Worm (Caenorhabditis elegans) whole organism, L1 larva: ENCODE measurements around the gene srh-186.

Experiments used
- C04F5.9 ChIP-seq: sonication (generic microtip); optimal IDR thresholded peaks from 2 replicates; lab custom pipeline; 2016; ENCODE audit warnings: missing genetic modification characterization, missing compliant biosample characterization
- C34B4.2 ChIP-seq: sonication (generic microtip); optimal IDR thresholded peaks from 2 replicates; lab custom pipeline; 2017; ENCODE audit warnings: mild to moderate bottlenecking, missing genetic modification characterization, missing compliant biosample characterization
- F16B12.6 ChIP-seq: fragments of 150-350 bp; optimal IDR thresholded peaks from 2 replicates; lab custom pipeline; 2014; ENCODE audit warnings: missing biosample characterization, missing genetic modification characterization
- Y116A8C.19 ChIP-seq: sonication (generic microtip); optimal IDR thresholded peaks from 2 replicates; lab custom pipeline; 2016; ENCODE audit warnings: missing compliant biosample characterization, missing genetic modification characterization, borderline replicate concordance
- aha-1 ChIP-seq: fragments of 150-350 bp; optimal IDR thresholded peaks from 2 replicates; lab custom pipeline; 2014; ENCODE audit warnings: missing biosample characterization, missing genetic modification characterization
- ama-1 ChIP-seq: fragments of 150-350 bp; optimal IDR thresholded peaks from 2 replicates; lab custom pipeline; 2014
- ceh-63 ChIP-seq: fragments of 200-800 bp; sonication (Bioruptor generic); optimal IDR thresholded peaks from 2 replicates; lab custom pipeline; 2018; ENCODE audit warnings: mild to moderate bottlenecking, missing genetic modification characterization, missing compliant biosample characterization
- ceh-82 ChIP-seq, 3 experiments: fragments of 150-350 bp in 1 of 3; sonication (generic microtip) in 2 of 3; optimal IDR thresholded peaks; 2 replicates each; lab custom pipeline; 2014 to 2017; ENCODE audit warnings: missing biosample characterization in 3 of 3, missing genetic modification characterization in 3 of 3
- ceh-90 ChIP-seq: sonication (generic microtip); optimal IDR thresholded peaks from 2 replicates; lab custom pipeline; 2016; ENCODE audit warnings: missing genetic modification characterization, missing compliant biosample characterization
- dsc-1 ChIP-seq: sonication (generic microtip); optimal IDR thresholded peaks from 2 replicates; lab custom pipeline; 2016; ENCODE audit warnings: mild to moderate bottlenecking, missing genetic modification characterization, missing compliant biosample characterization
- efl-3 ChIP-seq: fragments of 200-800 bp; sonication (Bioruptor generic); optimal IDR thresholded peaks from 2 replicates; lab custom pipeline; 2018; ENCODE audit warnings: mild to moderate bottlenecking, missing genetic modification characterization, missing compliant biosample characterization
- egl-13 ChIP-seq: sonication (generic microtip); optimal IDR thresholded peaks from 2 replicates; lab custom pipeline; 2016; ENCODE audit warnings: missing genotype, missing genetic modification reagents, missing genetic modification characterization, missing compliant biosample characterization
- elt-3 ChIP-seq, 6 experiments: fragments of 150-350 bp in 1 of 6; sonication (generic microtip); optimal IDR thresholded peaks; 2 replicates each; lab custom pipeline; 2017 to 2018; ENCODE audit warnings: missing biosample characterization in 6 of 6, missing genetic modification characterization in 6 of 6, inconsistent platforms in 1 of 6
- fkh-4 ChIP-seq: sonication (generic microtip); optimal IDR thresholded peaks from 2 replicates; lab custom pipeline; 2016; ENCODE audit warnings: missing compliant biosample characterization, missing genetic modification characterization, borderline replicate concordance
- fos-1 ChIP-seq: fragments of 150-350 bp; optimal IDR thresholded peaks from 2 replicates; lab custom pipeline; 2014; ENCODE audit warnings: missing biosample characterization, missing genetic modification characterization
- hlh-4 ChIP-seq: sonication (generic microtip); optimal IDR thresholded peaks from 2 replicates; lab custom pipeline; 2016; ENCODE audit warnings: mild to moderate bottlenecking, missing genetic modification characterization, missing compliant biosample characterization
- isw-1 ChIP-seq: fragments of 200-800 bp; sonication (Bioruptor generic); IDR thresholded peaks from 2 replicates; pipeline ENCODE4 v1.3.6; 2022; ENCODE audit warnings: missing genetic modification characterization, missing compliant biosample characterization
- jun-1 ChIP-seq: fragments of 150-350 bp; optimal IDR thresholded peaks from 2 replicates; lab custom pipeline; 2014; ENCODE audit warnings: missing biosample characterization, missing genetic modification reagents, missing genetic modification characterization
- lin-13 ChIP-seq: fragments of 150-350 bp; optimal IDR thresholded peaks from 2 replicates; lab custom pipeline; 2014; ENCODE audit warnings: missing biosample characterization, missing genetic modification reagents, missing genetic modification characterization
- lin-14 ChIP-seq: fragments of 200-800 bp; sonication (Bioruptor generic); optimal IDR thresholded peaks from 2 replicates; lab custom pipeline; 2018; ENCODE audit warnings: mild to moderate bottlenecking, missing genetic modification characterization, moderate library complexity, missing compliant biosample characterization
- lin-35 ChIP-seq, 2 experiments: fragments of 150-350 bp; optimal IDR thresholded peaks; 2 replicates each; lab custom pipeline; 2014; ENCODE audit warnings: missing biosample characterization in 2 of 2, missing genetic modification characterization in 2 of 2, missing genetic modification reagents in 2 of 2
- lin-39 ChIP-seq: fragments of 150-350 bp; optimal IDR thresholded peaks from 2 replicates; lab custom pipeline; 2014; ENCODE audit warnings: missing biosample characterization, missing genetic modification reagents, missing genetic modification characterization
- lir-3 ChIP-seq: sonication (generic microtip); optimal IDR thresholded peaks from 2 replicates; lab custom pipeline; 2016; ENCODE audit warnings: mild to moderate bottlenecking, missing genetic modification characterization, moderate library complexity, missing compliant biosample characterization; ENCODE audit not compliant: poor library complexity
- lsy-2 ChIP-seq, 2 experiments: fragments of 150-350 bp; optimal IDR thresholded peaks; 2 replicates each; lab custom pipeline; 2014; ENCODE audit warnings: missing biosample characterization in 2 of 2, missing genetic modification characterization in 2 of 2
- mdl-1 ChIP-seq, 2 experiments: fragments of 150-350 bp; optimal IDR thresholded peaks; 2 replicates each; lab custom pipeline; 2014 to 2017; ENCODE audit warnings: missing biosample characterization in 2 of 2, missing genetic modification characterization in 2 of 2, inconsistent platforms in 1 of 2
- mef-2 ChIP-seq: fragments of 150-350 bp; optimal IDR thresholded peaks from 2 replicates; lab custom pipeline; 2014; ENCODE audit warnings: missing biosample characterization, missing genetic modification characterization
- nhr-12 ChIP-seq: sonication (generic microtip); optimal IDR thresholded peaks from 2 replicates; lab custom pipeline; 2017; ENCODE audit warnings: missing biosample characterization, missing genetic modification characterization
- nhr-19 ChIP-seq: fragments of 200-800 bp; sonication (Bioruptor generic); conservative IDR thresholded peaks from 2 replicates; pipeline ENCODE4 v1.3.6; 2022; ENCODE audit warnings: missing genetic modification characterization, missing compliant biosample characterization
- nhr-237 ChIP-seq: fragments of 150-350 bp; optimal IDR thresholded peaks from 2 replicates; lab custom pipeline; 2014; ENCODE audit warnings: missing biosample characterization, missing genetic modification characterization
- nhr-77 ChIP-seq: fragments of 150-350 bp; optimal IDR thresholded peaks from 2 replicates; lab custom pipeline; 2014; ENCODE audit warnings: missing biosample characterization, missing genetic modification characterization
- nhr-90 ChIP-seq: sonication (generic microtip); optimal IDR thresholded peaks from 2 replicates; lab custom pipeline; 2016; ENCODE audit warnings: mild to moderate bottlenecking, missing genetic modification characterization, missing compliant biosample characterization; ENCODE audit not compliant: poor library complexity
- sox-4 ChIP-seq: sonication (generic microtip); optimal IDR thresholded peaks from 2 replicates; lab custom pipeline; 2016; ENCODE audit warnings: missing genetic modification characterization, missing compliant biosample characterization
- sup-37 ChIP-seq: fragments of 200-800 bp; sonication (Bioruptor generic); optimal IDR thresholded peaks from 2 replicates; lab custom pipeline; 2018; ENCODE audit warnings: mild to moderate bottlenecking, missing genetic modification characterization, missing compliant biosample characterization
- unc-130 ChIP-seq: fragments of 150-350 bp; optimal IDR thresholded peaks from 2 replicates; lab custom pipeline; 2017; ENCODE audit warnings: missing biosample characterization, missing genetic modification characterization, inconsistent platforms
- unc-62 ChIP-seq: fragments of 150-350 bp; optimal IDR thresholded peaks from 2 replicates; lab custom pipeline; 2014; ENCODE audit warnings: missing biosample characterization, missing genetic modification reagents, missing genetic modification characterization
- unc-86 ChIP-seq: sonication (generic microtip); optimal IDR thresholded peaks from 2 replicates; lab custom pipeline; 2016; ENCODE audit warnings: missing genetic modification characterization, missing compliant biosample characterization
- unc-98 ChIP-seq: fragments of 200-800 bp; sonication (Bioruptor generic); IDR thresholded peaks from 2 replicates; pipeline ENCODE4 v1.3.6; 2022; ENCODE audit warnings: missing genetic modification characterization, missing compliant biosample characterization
- xbp-1 ChIP-seq: sonication (generic microtip); optimal IDR thresholded peaks from 2 replicates; lab custom pipeline; 2016; ENCODE audit warnings: missing genetic modification characterization, missing compliant biosample characterization
- zip-4 ChIP-seq: fragments of 200-800 bp; sonication (Bioruptor generic); optimal IDR thresholded peaks from 2 replicates; lab custom pipeline; 2018; ENCODE audit warnings: mild to moderate bottlenecking, missing genetic modification characterization, moderate library complexity, missing compliant biosample characterization

The srh-186 gene

ce11 chrV:15955497-15955896 is at the start of gene srh-186:
Gene srh-186, plus strand, starts transcription at chrV:15955797.
- TF ChIP-seq dsc-1 (tag; lab: Kevin White, UChicago) (no peak), xbp-1 (no peak), unc-98 (GFP tag; lab: Robert Waterston, UW) (no peak), fos-1 (no peak), Y116A8C.19 (no peak), lin-35 (GFP tag; optimal IDR thresholded peaks at IDR 0.05; lab: Kevin White, UChicago) (no peak), zip-4 (GFP tag; lab: Kevin White, UChicago) (no peak), F16B12.6 (no peak), unc-86 (tag; lab: Kevin White, UChicago) (no peak), isw-1 (GFP tag; lab: Robert Waterston, UW) (no peak), mef-2 (tag; lab: Kevin White, UChicago) (no peak), nhr-90 (tag; lab: Kevin White, UChicago) (no peak), ama-1 (lab: Kevin White, UChicago) (no peak), efl-3 (GFP tag; lab: Kevin White, UChicago) (no peak), ceh-90 (tag; lab: Kevin White, UChicago) (no peak), nhr-19 (GFP tag; lab: Robert Waterston, UW) (no peak), ceh-82 (tag; optimal IDR thresholded peaks at IDR 0.05; lab: Kevin White, UChicago) (no peak), unc-130 (tag; lab: Kevin White, UChicago) (no peak)

ce11 chrV:15911848-15912247 is 43.7 kb upstream of the srh-186 start, which contains the start of gene F35E8.6:
Gene F35E8.6, plus strand, starts transcription at chrV:15912148.
- no peak for TF ChIP-seq Y116A8C.19
- no peak for TF ChIP-seq ceh-63
- TF ChIP-seq nhr-19 (GFP tag; lab: Robert Waterston, UW), result no peak
- no peak for TF ChIP-seq lir-3 (tag; lab: Kevin White, UChicago)
- TF ChIP-seq jun-1, result no peak
- no peak for TF ChIP-seq C04F5.9 (tag; lab: Kevin White, UChicago)
- TF ChIP-seq mdl-1 (tag; optimal IDR thresholded peaks at IDR 0.05; lab: Kevin White, UChicago), result no peak
- TF ChIP-seq hlh-4 (tag; lab: Kevin White, UChicago), result no peak
- TF ChIP-seq aha-1 (tag; lab: Kevin White, UChicago), result no peak
- no peak for TF ChIP-seq egl-13 (tag; lab: Kevin White, UChicago)
- TF ChIP-seq nhr-12 (tag; lab: Kevin White, UChicago), result no peak
- no peak for TF ChIP-seq sox-4 (tag; lab: Kevin White, UChicago)
- no peak for TF ChIP-seq xbp-1

ce11 chrV:15912677-15913076 is 42.9 kb upstream of the srh-186 start:
- no peak for TF ChIP-seq lin-39 (tag; lab: Kevin White, UChicago)
- no peak for TF ChIP-seq lin-13 (GFP tag; lab: Kevin White, UChicago)
- TF ChIP-seq elt-3 (tag; optimal IDR thresholded peaks at IDR 0.05; lab: Kevin White, UChicago), result no peak
- no peak for TF ChIP-seq unc-62 (GFP tag; lab: Kevin White, UChicago)
- no peak for TF ChIP-seq lin-14 (GFP tag; lab: Kevin White, UChicago)
- no peak for TF ChIP-seq hlh-4 (tag; lab: Kevin White, UChicago)
- no peak for TF ChIP-seq nhr-77 (tag; lab: Kevin White, UChicago)
- no peak for TF ChIP-seq sup-37 (GFP tag; lab: Kevin White, UChicago)
- no peak for TF ChIP-seq Y116A8C.19
- no peak for TF ChIP-seq mdl-1 (tag; optimal IDR thresholded peaks at IDR 0.05; lab: Kevin White, UChicago)
- no peak for TF ChIP-seq nhr-237 (tag; lab: Kevin White, UChicago)
- no peak for TF ChIP-seq fkh-4
- TF ChIP-seq C34B4.2 (tag; lab: Kevin White, UChicago), result no peak
- no peak for TF ChIP-seq lsy-2 (tag; optimal IDR thresholded peaks at IDR 0.05; lab: Kevin White, UChicago)
